Worm (Caenorhabditis elegans) whole organism, L1 larva: ENCODE measurements around the gene sru-25.

Experiments used
- ceh-82 ChIP-seq, 3 experiments: fragments of 150-350 bp in 1 of 3; sonication (generic microtip) in 2 of 3; optimal IDR thresholded peaks; 2 replicates each; lab custom pipeline; 2014 to 2017; ENCODE audit warnings: missing biosample characterization in 3 of 3, missing genetic modification characterization in 3 of 3
- elt-2 ChIP-seq: sonication (generic microtip); optimal IDR thresholded peaks from 2 replicates; lab custom pipeline; 2016; ENCODE audit warnings: missing genetic modification characterization, mild to moderate bottlenecking, inconsistent platforms, missing compliant biosample characterization, missing genetic modification reagents
- nhr-28 ChIP-seq: fragments of 150-350 bp; optimal IDR thresholded peaks from 2 replicates; lab custom pipeline; 2014; ENCODE audit warnings: missing biosample characterization, missing genetic modification characterization
- snpc-4 ChIP-seq: fragments of 150-350 bp; optimal IDR thresholded peaks from 2 replicates; lab custom pipeline; 2014; ENCODE audit warnings: missing biosample characterization, missing genetic modification characterization
- ztf-11 ChIP-seq, 2 experiments: sonication (generic microtip); optimal IDR thresholded peaks; 2 replicates each; lab custom pipeline; 2016 to 2017; ENCODE audit warnings: missing genetic modification characterization in 2 of 2, missing biosample characterization in 1 of 2, missing compliant biosample characterization in 1 of 2

ce11 chrV:712882-713281, 38.8 kb upstream of the sru-25 start, which contains the start of gene cyp-33C11:
- TF ChIP-seq ztf-11 (tag; optimal IDR thresholded peaks at IDR 0.05; lab: Kevin White, UChicago) (no peak), ceh-82 (tag; optimal IDR thresholded peaks at IDR 0.05; lab: Kevin White, UChicago) (no peak), snpc-4 (tag; lab: Kevin White, UChicago) (no peak), nhr-28 (no peak), elt-2 (tag; lab: Kevin White, UChicago) (no peak)
